Fruit fly (Drosophila melanogaster): ENCODE measurements around the gene CG15739.

CG15739 gene

dm6 chrX:11875146-11875830, 2.2 kb downstream of the CG15739 start (continued):
- no peak for TF ChIP-seq CG6254 (GFP tag; optimal IDR thresholded peaks at IDR 0.05)
- TF ChIP-seq ato (GFP tag; IDR thresholded peaks at IDR 0.05; ENCODE audit: partially characterized antibody): no peak
- peak; percentile 73 for TF ChIP-seq row (GFP tag; IDR thresholded peaks at IDR 0.05)
- no peak for TF ChIP-seq CG14441 (GFP tag; IDR thresholded peaks at IDR 0.05)
- TF ChIP-seq cad (GFP tag; optimal IDR thresholded peaks at IDR 0.05): no peak
- TF ChIP-seq HLH54F (GFP tag; optimal IDR thresholded peaks at IDR 0.05): no peak
- TF ChIP-seq cwo (GFP tag; optimal IDR thresholded peaks at IDR 0.05): no peak
- TF ChIP-seq CG10147 (GFP tag; optimal IDR thresholded peaks at IDR 0.05): no peak
- TF ChIP-seq Ets65A (GFP tag): peak; percentile 69
- no peak for TF ChIP-seq CG6683 (GFP tag; optimal IDR thresholded peaks at IDR 0.05)
- no peak for TF ChIP-seq Eip74EF (GFP tag; optimal IDR thresholded peaks at IDR 0.05)
- TF ChIP-seq bowl (GFP tag; IDR thresholded peaks at IDR 0.05): no peak
- TF ChIP-seq CG2712 (tag; optimal IDR thresholded peaks at IDR 0.05): no peak
- no peak for TF ChIP-seq zf30C (GFP tag; optimal IDR thresholded peaks at IDR 0.05)
- TF ChIP-seq CG14860 (GFP tag; IDR thresholded peaks at IDR 0.05; ENCODE audit: partially characterized antibody): no peak
- no peak for TF ChIP-seq Spps (tag; optimal IDR thresholded peaks at IDR 0.05)
- no peak for TF ChIP-seq hb (GFP tag; IDR thresholded peaks at IDR 0.05; ENCODE audit: partially characterized antibody)
- no peak for TF ChIP-seq lov (optimal IDR thresholded peaks at IDR 0.05)
- no peak for TF ChIP-seq lov (GFP tag; IDR thresholded peaks at IDR 0.05)
- no peak for TF ChIP-seq seq (GFP tag; IDR thresholded peaks at IDR 0.05)
- no peak for TF ChIP-seq schlank (tag; optimal IDR thresholded peaks at IDR 0.05)
- TF ChIP-seq Dref (GFP tag; IDR thresholded peaks at IDR 0.05): no peak
- no peak for TF ChIP-seq Mrtf (GFP tag; IDR thresholded peaks at IDR 0.05)
- TF ChIP-seq kay (GFP tag; optimal IDR thresholded peaks at IDR 0.05): no peak
- peak; percentile 38 for TF ChIP-seq sug (tag; optimal IDR thresholded peaks at IDR 0.05)
- no peak for TF ChIP-seq MESR4 (GFP tag; optimal IDR thresholded peaks at IDR 0.05)
- TF ChIP-seq chif (GFP tag; optimal IDR thresholded peaks at IDR 0.05): no peak
- TF ChIP-seq otp (GFP tag; IDR thresholded peaks at IDR 0.05): no peak
- no peak for TF ChIP-seq shn (GFP tag; optimal IDR thresholded peaks at IDR 0.05)
- no peak for TF ChIP-seq H2.0 (GFP tag; IDR thresholded peaks at IDR 0.05)
- TF ChIP-seq C15 (GFP tag; IDR thresholded peaks at IDR 0.05): no peak
- TF ChIP-seq CG31365 (tag; optimal IDR thresholded peaks at IDR 0.05): no peak
- no peak for TF ChIP-seq CG13287 (GFP tag; IDR thresholded peaks at IDR 0.05; ENCODE audit: partially characterized antibody)
- TF ChIP-seq Sry-δ (GFP tag; optimal IDR thresholded peaks at IDR 0.05): no peak
- no peak for TF ChIP-seq HLH3B (GFP tag; IDR thresholded peaks at IDR 0.05)
- TF ChIP-seq CG10267 (tag; optimal IDR thresholded peaks at IDR 0.05): no peak
- no peak for TF ChIP-seq knrl (GFP tag; IDR thresholded peaks at IDR 0.05; ENCODE audit: partially characterized antibody)
- no peak for TF ChIP-seq Elba2 (GFP tag; optimal IDR thresholded peaks at IDR 0.05)
- no peak for TF ChIP-seq tup (GFP tag; optimal IDR thresholded peaks at IDR 0.05)
- TF ChIP-seq cato (GFP tag; optimal IDR thresholded peaks at IDR 0.05; ENCODE audit: borderline replicate concordance): no peak
- no peak for TF ChIP-seq CG12155 (GFP tag; optimal IDR thresholded peaks at IDR 0.05)
- TF ChIP-seq CG4820 (GFP tag; optimal IDR thresholded peaks at IDR 0.05): no peak
- peak; percentile 64 for TF ChIP-seq exex (tag; optimal IDR thresholded peaks at IDR 0.05)
- peak; percentile 30 for TF ChIP-seq mirr (GFP tag; optimal IDR thresholded peaks at IDR 0.05)
- TF ChIP-seq Atf-2 (GFP tag; optimal IDR thresholded peaks at IDR 0.05): no peak
- TF ChIP-seq CG15479 (GFP tag; optimal IDR thresholded peaks at IDR 0.05): no peak
- no peak for TF ChIP-seq so (GFP tag; IDR thresholded peaks at IDR 0.05)
- TF ChIP-seq CG43689 (GFP tag; IDR thresholded peaks at IDR 0.05): no peak
- TF ChIP-seq CG15696 (tag; optimal IDR thresholded peaks at IDR 0.05): no peak
- no peak for TF ChIP-seq NC2β (GFP tag; optimal IDR thresholded peaks at IDR 0.05)

All from whole organism, embryonic.